Worm (Caenorhabditis elegans) whole organism, L2 larva: ENCODE data around the gene flp-3.

Experiments used
- C34F6.9 ChIP-seq: fragments of 150-350 bp; optimal IDR thresholded peaks from 2 replicates; lab custom pipeline; 2014; ENCODE audit warnings: missing biosample characterization, missing genetic modification characterization
- R02D3.7 ChIP-seq: fragments of 150-350 bp; optimal IDR thresholded peaks from 2 replicates; lab custom pipeline; 2014; ENCODE audit warnings: missing biosample characterization, missing genetic modification characterization
- ZK546.5 ChIP-seq: sonication (generic microtip); optimal IDR thresholded peaks from 2 replicates; lab custom pipeline; 2017; ENCODE audit warnings: missing biosample characterization, missing genetic modification characterization
- alr-1 ChIP-seq: fragments of 150-350 bp; optimal IDR thresholded peaks from 2 replicates; lab custom pipeline; 2014; ENCODE audit warnings: missing biosample characterization, missing genetic modification characterization
- crh-2 ChIP-seq: sonication (generic microtip); optimal IDR thresholded peaks from 2 replicates; lab custom pipeline; 2017; ENCODE audit warnings: missing biosample characterization, missing genetic modification characterization
- elt-3 ChIP-seq: sonication (generic microtip); optimal IDR thresholded peaks from 2 replicates; lab custom pipeline; 2017; ENCODE audit warnings: missing biosample characterization, missing genetic modification characterization
- fos-1 ChIP-seq: fragments of 150-350 bp; optimal IDR thresholded peaks from 2 replicates; lab custom pipeline; 2014; ENCODE audit warnings: missing biosample characterization, missing genetic modification characterization
- lin-39 ChIP-seq: fragments of 150-350 bp; optimal IDR thresholded peaks from 2 replicates; lab custom pipeline; 2014; ENCODE audit warnings: missing biosample characterization, missing genetic modification reagents, missing genetic modification characterization
- mab-5 ChIP-seq: fragments of 150-350 bp; optimal IDR thresholded peaks from 2 replicates; lab custom pipeline; 2014; ENCODE audit warnings: missing biosample characterization, missing genetic modification characterization
- mbf-1 ChIP-seq: sonication (generic microtip); optimal IDR thresholded peaks from 2 replicates; lab custom pipeline; 2017; ENCODE audit warnings: missing biosample characterization, missing genetic modification characterization
- mdl-1 ChIP-seq, 2 experiments: fragments of 150-350 bp in 1 of 2; sonication (generic microtip) in 1 of 2; optimal IDR thresholded peaks; 2 replicates each; lab custom pipeline; 2017; ENCODE audit warnings: missing biosample characterization in 2 of 2, missing genetic modification characterization in 2 of 2
- nhr-10 ChIP-seq: sonication (generic microtip); optimal IDR thresholded peaks from 2 replicates; lab custom pipeline; 2017; ENCODE audit warnings: missing biosample characterization, missing genetic modification characterization
- nhr-12 ChIP-seq: fragments of 150-350 bp; optimal IDR thresholded peaks from 2 replicates; lab custom pipeline; 2014; ENCODE audit warnings: missing biosample characterization, missing genetic modification characterization
- nhr-129 ChIP-seq: fragments of 150-350 bp; optimal IDR thresholded peaks from 2 replicates; lab custom pipeline; 2014; ENCODE audit warnings: missing biosample characterization, missing genetic modification characterization
- nhr-21 ChIP-seq: fragments of 150-350 bp; optimal IDR thresholded peaks from 2 replicates; lab custom pipeline; 2014; ENCODE audit warnings: missing biosample characterization, missing genetic modification characterization
- nhr-23 ChIP-seq: fragments of 150-350 bp; optimal IDR thresholded peaks from 2 replicates; lab custom pipeline; 2014; ENCODE audit warnings: missing biosample characterization, missing genetic modification reagents, missing genetic modification characterization
- nhr-237 ChIP-seq: fragments of 150-350 bp; optimal IDR thresholded peaks from 2 replicates; lab custom pipeline; 2014; ENCODE audit warnings: missing biosample characterization, missing genetic modification characterization
- peb-1 ChIP-seq: fragments of 150-350 bp; optimal IDR thresholded peaks from 2 replicates; lab custom pipeline; 2014; ENCODE audit warnings: missing biosample characterization, missing genetic modification characterization
- skn-1 ChIP-seq: sonication (generic microtip); optimal IDR thresholded peaks from 2 replicates; lab custom pipeline; 2017; ENCODE audit warnings: missing biosample characterization, missing genetic modification characterization
- sma-3 ChIP-seq: sonication (generic microtip); optimal IDR thresholded peaks from 2 replicates; lab custom pipeline; 2016; ENCODE audit warnings: missing genetic modification reagents, missing genetic modification characterization, missing compliant biosample characterization
- ztf-1 ChIP-seq: fragments of 200-800 bp; sonication (Bioruptor generic); conservative IDR thresholded peaks from 2 replicates; pipeline ENCODE4 v1.3.6; 2022; ENCODE audit warnings: missing genetic modification characterization, missing compliant biosample characterization

flp-3 gene

DNA sequence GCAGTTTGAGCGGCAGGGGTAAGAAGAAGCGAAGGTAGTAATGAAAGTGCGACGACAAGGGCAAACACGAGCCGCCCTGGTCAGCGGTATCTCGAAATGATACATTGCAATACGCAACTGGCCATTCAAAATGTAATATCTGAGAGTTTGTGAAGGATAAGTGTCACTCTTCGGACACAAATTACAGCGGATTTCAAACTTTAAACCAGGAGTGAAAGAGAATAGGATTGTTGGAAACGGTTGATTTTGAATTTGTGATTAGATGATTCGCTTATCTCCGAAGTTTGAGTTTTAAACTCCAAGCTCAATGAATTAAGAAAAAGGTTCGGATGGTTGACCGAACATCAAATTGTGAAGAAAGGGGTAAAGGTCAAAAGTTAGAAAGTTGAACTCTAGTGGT is 45.4 kb downstream of the flp-3 start, which contains the start of gene ZC374.2:
ZC374.2 (minus strand) TSS at position 101 of the 400 bp plus-strand sequence.
- TF ChIP-seq R02D3.7 (tag; lab: Kevin White, UChicago) (no peak), crh-2 (tag; lab: Kevin White, UChicago) (no peak), ztf-1 (GFP tag; lab: Robert Waterston, UW) (no peak), mab-5 (tag; lab: Kevin White, UChicago) (no peak), nhr-10 (tag; lab: Kevin White, UChicago) (no peak), C34F6.9 (tag; lab: Kevin White, UChicago) (no peak), skn-1 (no peak), ZK546.5 (tag; lab: Kevin White, UChicago) (no peak), nhr-129 (tag; lab: Kevin White, UChicago) (no peak), alr-1 (tag; lab: Kevin White, UChicago) (no peak), lin-39 (no peak), nhr-12 (tag; lab: Kevin White, UChicago) (no peak)

DNA sequence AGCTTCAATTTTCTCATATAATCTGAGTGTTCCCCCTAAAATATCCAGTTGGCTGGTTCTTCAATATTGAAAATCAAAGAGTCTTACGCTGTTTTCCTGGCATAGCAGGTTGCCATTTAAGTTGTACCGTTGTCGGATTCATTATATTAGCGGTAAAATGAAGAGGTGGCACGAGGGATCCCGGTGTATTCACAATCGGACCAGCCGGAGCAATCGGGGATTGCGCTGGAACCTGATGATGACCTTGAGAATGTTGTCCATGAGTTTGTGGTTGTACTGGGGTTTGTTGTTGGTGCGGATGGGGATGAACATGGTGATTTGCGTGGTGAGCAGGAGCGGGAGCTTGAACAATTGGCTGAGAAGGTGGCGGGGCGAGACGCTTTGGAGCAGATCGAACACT is 48.3 kb downstream of the flp-3 start:
- no peak for TF ChIP-seq lin-39
- no peak for TF ChIP-seq fos-1
- TF ChIP-seq nhr-21, result no peak
- TF ChIP-seq peb-1 (tag; lab: Kevin White, UChicago), result no peak
- TF ChIP-seq nhr-237 (tag; lab: Kevin White, UChicago), result no peak
- TF ChIP-seq sma-3 (GFP tag; lab: Kevin White, UChicago), result no peak
- TF ChIP-seq nhr-10 (tag; lab: Kevin White, UChicago), result no peak
- no peak for TF ChIP-seq skn-1
- TF ChIP-seq mbf-1 (tag; lab: Kevin White, UChicago), result no peak
- no peak for TF ChIP-seq nhr-23 (tag; lab: Kevin White, UChicago)
- no peak for TF ChIP-seq elt-3 (tag; lab: Kevin White, UChicago)
- no peak for TF ChIP-seq mdl-1 (tag; optimal IDR thresholded peaks at IDR 0.05; lab: Kevin White, UChicago)
- TF ChIP-seq C34F6.9 (tag; lab: Kevin White, UChicago), result no peak
- TF ChIP-seq, all 48 proteins: peak for 0
